Worm (Caenorhabditis elegans): Measurements from ENCODE around the gene nspa-8.

DNA sequence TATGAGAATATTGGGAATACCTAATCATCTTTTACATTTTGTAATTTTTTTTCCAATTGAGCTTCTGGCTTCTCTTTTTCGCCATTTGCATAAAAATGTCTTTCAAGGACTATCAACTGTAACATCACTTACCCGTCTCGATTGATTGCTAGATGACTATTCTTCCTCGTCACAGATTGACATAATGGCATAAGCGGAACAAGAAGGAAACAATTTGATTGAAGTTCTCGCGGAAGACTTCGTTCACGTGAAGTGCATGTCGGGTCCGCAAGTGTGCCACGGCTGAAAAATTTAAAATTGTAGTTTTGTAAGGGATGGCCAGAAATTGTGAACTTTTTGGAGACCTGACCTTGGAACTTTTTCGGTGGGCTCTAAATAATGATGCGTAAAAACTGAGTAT is 26.9 kb upstream of the nspa-8 start:
- TF ChIP-seq unc-39 (tag; optimal IDR thresholded peaks at IDR 0.05) (no peak), Y55F3AM.14 (GFP tag; optimal IDR thresholded peaks at IDR 0.05) (no peak), nhr-12 (tag; optimal IDR thresholded peaks at IDR 0.05) (no peak), lsy-2 (tag; optimal IDR thresholded peaks at IDR 0.05) (no peak), ztf-11 (tag; optimal IDR thresholded peaks at IDR 0.05) (no peak), unc-62 (GFP tag; optimal IDR thresholded peaks at IDR 0.05) (no peak), egl-27 (tag; optimal IDR thresholded peaks at IDR 0.05) (no peak), alr-1 (tag; optimal IDR thresholded peaks at IDR 0.05) (no peak), R02D3.7 (tag; optimal IDR thresholded peaks at IDR 0.05) (no peak), zag-1 (tag; optimal IDR thresholded peaks at IDR 0.05) (no peak)

All from whole organism, L2 larva.